Fruit fly (Drosophila melanogaster) whole organism, embryonic: Measurements from ENCODE around the gene udt.

Experiments used
- Atf3 ChIP-seq: fragments of 200-800 bp; sonication (Bioruptor generic); optimal IDR thresholded peaks from 3 replicates; lab custom pipeline; 2016; ENCODE audit warnings: missing biosample characterization, missing genetic modification characterization
- BEAF-32 ChIP-seq: fragments of 200-800 bp; sonication (Bioruptor generic); optimal IDR thresholded peaks from 3 replicates; lab custom pipeline; 2017; ENCODE audit warnings: missing biosample characterization, missing genetic modification characterization, mild to moderate bottlenecking, moderate library complexity, missing genetic modification reagents
- CG10267 ChIP-seq: fragments of 200-800 bp; sonication (Bioruptor generic); optimal IDR thresholded peaks from 2 replicates; lab custom pipeline; 2018; ENCODE audit warnings: missing biosample characterization, mild to moderate bottlenecking, missing genetic modification characterization, moderate library complexity
- CG11247 ChIP-seq: fragments of 200-800 bp; sonication (Bioruptor generic); IDR thresholded peaks from 2 replicates; pipeline ENCODE4 v1.3.6; 2022; ENCODE audit warnings: missing biosample characterization, missing genetic modification characterization
- CG13296 ChIP-seq: fragments of 200-800 bp; sonication (Bioruptor generic); optimal IDR thresholded peaks from 3 replicates; lab custom pipeline; 2018; ENCODE audit warnings: missing biosample characterization, mild to moderate bottlenecking, missing genetic modification characterization
- CG14710 ChIP-seq: fragments of 200-800 bp; sonication (Bioruptor generic); optimal IDR thresholded peaks from 3 replicates; lab custom pipeline; 2019; ENCODE audit warnings: missing biosample characterization, mild to moderate bottlenecking, missing genetic modification characterization, moderate library complexity
- CG15601 ChIP-seq: fragments of 200-800 bp; sonication (Bioruptor generic); optimal IDR thresholded peaks from 3 replicates; lab custom pipeline; 2019; ENCODE audit warnings: missing biosample characterization, mild to moderate bottlenecking, missing genetic modification characterization, moderate library complexity
- CG1647 ChIP-seq: fragments of 200-800 bp; sonication (Bioruptor generic); optimal IDR thresholded peaks from 3 replicates; lab custom pipeline; 2016; ENCODE audit warnings: missing biosample characterization, missing genetic modification characterization
- CG16815 ChIP-seq: fragments of 200-800 bp; sonication (Bioruptor generic); optimal IDR thresholded peaks from 3 replicates; lab custom pipeline; 2017; ENCODE audit warnings: missing biosample characterization, mild to moderate bottlenecking, missing genetic modification characterization
- CG17328 ChIP-seq: fragments of 200-800 bp; sonication (Bioruptor generic); IDR thresholded peaks from 2 replicates; pipeline ENCODE4 v1.3.6; 2022; ENCODE audit warnings: missing biosample characterization, missing genetic modification characterization
- CG17612 ChIP-seq: fragments of 200-800 bp; sonication (Bioruptor generic); IDR thresholded peaks from 2 replicates; pipeline ENCODE4 v1.3.6; 2022; ENCODE audit warnings: missing biosample characterization, missing genetic modification characterization
- CG2116 ChIP-seq: fragments of 200-800 bp; sonication (Bioruptor generic); optimal IDR thresholded peaks from 3 replicates; lab custom pipeline; 2018; ENCODE audit warnings: missing biosample characterization, mild to moderate bottlenecking, missing genetic modification characterization
- CG2120 ChIP-seq: fragments of 200-800 bp; sonication (Bioruptor generic); optimal IDR thresholded peaks from 3 replicates; lab custom pipeline; 2016; ENCODE audit warnings: missing biosample characterization, missing genetic modification characterization
- CG2889 ChIP-seq: fragments of 200-800 bp; sonication (Bioruptor generic); IDR thresholded peaks from 3 replicates; pipeline ENCODE4 v1.3.6; 2022; ENCODE audit warnings: missing biosample characterization, missing genetic modification characterization
- CG32532 ChIP-seq: fragments of 200-800 bp; sonication (Bioruptor generic); IDR thresholded peaks from 2 replicates; pipeline ENCODE4 v1.3.6; 2022; ENCODE audit warnings: missing biosample characterization, missing genetic modification characterization
- CG4617 ChIP-seq: fragments of 200-800 bp; sonication (Bioruptor generic); optimal IDR thresholded peaks from 3 replicates; lab custom pipeline; 2016; ENCODE audit warnings: missing biosample characterization, missing genetic modification characterization, borderline replicate concordance
- CG7357 ChIP-seq: fragments of 200-800 bp; sonication (Bioruptor generic); IDR thresholded peaks from 3 replicates; pipeline ENCODE4 v1.3.6; 2022; ENCODE audit warnings: missing biosample characterization, missing genetic modification characterization
- CG7556 ChIP-seq: fragments of 200-800 bp; sonication (Bioruptor generic); optimal IDR thresholded peaks from 2 replicates; lab custom pipeline; 2017; ENCODE audit warnings: missing biosample characterization, mild to moderate bottlenecking, missing genetic modification characterization
- CG9609 ChIP-seq: fragments of 200-800 bp; sonication (Bioruptor generic); optimal IDR thresholded peaks from 3 replicates; lab custom pipeline; 2016; ENCODE audit warnings: missing biosample characterization, missing genetic modification characterization
- CG9876 ChIP-seq: fragments of 200-800 bp; sonication (Bioruptor generic); optimal IDR thresholded peaks from 2 replicates; lab custom pipeline; 2016; ENCODE audit warnings: missing biosample characterization, missing genetic modification characterization
- Chrac-16 ChIP-seq: fragments of 200-800 bp; sonication (Bioruptor generic); optimal IDR thresholded peaks from 3 replicates; lab custom pipeline; 2016; ENCODE audit warnings: missing biosample characterization, missing genetic modification characterization
- CkIIα-i1 ChIP-seq: fragments of 200-800 bp; sonication (Bioruptor generic); IDR thresholded peaks from 2 replicates; pipeline ENCODE4 v1.3.6; 2022; ENCODE audit warnings: missing biosample characterization, missing genetic modification characterization
- Dbx ChIP-seq: fragments of 200-800 bp; sonication (Bioruptor generic); IDR thresholded peaks from 3 replicates; pipeline ENCODE4 v1.3.6; 2022; ENCODE audit warnings: missing biosample characterization, missing genetic modification characterization
- Dek ChIP-seq: fragments of 200-800 bp; sonication (Bioruptor generic); optimal IDR thresholded peaks from 3 replicates; lab custom pipeline; 2019; ENCODE audit warnings: missing biosample characterization, mild to moderate bottlenecking, missing genetic modification characterization, moderate library complexity
- Fer3 ChIP-seq: fragments of 200-800 bp; sonication (Bioruptor generic); optimal IDR thresholded peaks from 2 replicates; lab custom pipeline; 2018; ENCODE audit warnings: missing biosample characterization, mild to moderate bottlenecking, missing genetic modification characterization, moderate library complexity
- H15 ChIP-seq: fragments of 200-800 bp; sonication (Bioruptor generic); IDR thresholded peaks from 3 replicates; pipeline ENCODE4 v1.3.6; 2022; ENCODE audit warnings: missing biosample characterization, missing genetic modification characterization
- Hand ChIP-seq: fragments of 200-800 bp; sonication (Bioruptor generic); optimal IDR thresholded peaks from 2 replicates; lab custom pipeline; 2017; ENCODE audit warnings: mild to moderate bottlenecking, missing biosample characterization, missing genetic modification reagents, missing genetic modification characterization
- Hr39 ChIP-seq: fragments of >200 bp; optimal IDR thresholded peaks from 2 replicates; lab custom pipeline; 2017
- Kr ChIP-seq: fragments of 200-800 bp; sonication (Bioruptor generic); optimal IDR thresholded peaks from 2 replicates; lab custom pipeline; 2017; ENCODE audit warnings: missing biosample characterization, mild to moderate bottlenecking, missing genetic modification characterization
- MBD-R2 ChIP-seq: fragments of 200-800 bp; sonication (Bioruptor generic); IDR thresholded peaks from 2 replicates; pipeline ENCODE4 v1.3.6; 2022; ENCODE audit warnings: missing biosample characterization, missing genetic modification characterization
- Mad ChIP-seq: fragments of 200-800 bp; sonication (Bioruptor generic); optimal IDR thresholded peaks from 2 replicates; lab custom pipeline; 2016; ENCODE audit warnings: missing biosample characterization, missing genetic modification characterization
- Meics ChIP-seq: fragments of 200-800 bp; sonication (Bioruptor generic); optimal IDR thresholded peaks from 2 replicates; lab custom pipeline; 2017; ENCODE audit warnings: missing biosample characterization, mild to moderate bottlenecking, missing genetic modification characterization
- Optix ChIP-seq: fragments of 200-800 bp; sonication (Bioruptor generic); IDR thresholded peaks from 3 replicates; pipeline ENCODE4 v1.3.6; 2022; ENCODE audit warnings: missing biosample characterization, missing genetic modification characterization
- Side ChIP-seq: fragments of 200-800 bp; sonication (Bioruptor generic); optimal IDR thresholded peaks from 2 replicates; lab custom pipeline; 2016; ENCODE audit warnings: missing biosample characterization, missing genetic modification characterization
- cas ChIP-seq: fragments of 200-800 bp; sonication (Bioruptor generic); IDR thresholded peaks from 2 replicates; pipeline ENCODE4 v1.3.6; 2022; ENCODE audit warnings: missing biosample characterization, missing genetic modification characterization
- chm ChIP-seq: fragments of 200-800 bp; sonication (Bioruptor generic); IDR thresholded peaks from 2 replicates; pipeline ENCODE4 v1.3.6; 2022; ENCODE audit warnings: missing biosample characterization, missing genetic modification characterization
- fd96Cb ChIP-seq: fragments of 200-800 bp; sonication (Bioruptor generic); optimal IDR thresholded peaks from 2 replicates; lab custom pipeline; 2018; ENCODE audit warnings: missing biosample characterization, mild to moderate bottlenecking, missing genetic modification characterization, moderate library complexity
- hb ChIP-seq: fragments of 200-800 bp; sonication (Bioruptor generic); IDR thresholded peaks from 3 replicates; pipeline ENCODE4 v1.3.6; 2022; ENCODE audit warnings: missing biosample characterization, missing genetic modification characterization; ENCODE audit not compliant: partially characterized antibody
- ind ChIP-seq: fragments of 200-800 bp; sonication (Bioruptor generic); optimal IDR thresholded peaks from 3 replicates; lab custom pipeline; 2016; ENCODE audit warnings: missing biosample characterization, missing genetic modification characterization
- jigr1 ChIP-seq: fragments of 200-800 bp; sonication (Bioruptor generic); IDR thresholded peaks from 3 replicates; pipeline ENCODE4 v1.3.6; 2022; ENCODE audit warnings: missing biosample characterization, missing genetic modification characterization
- kni ChIP-seq: fragments of 200-800 bp; sonication (Bioruptor generic); optimal IDR thresholded peaks from 3 replicates; lab custom pipeline; 2017; ENCODE audit warnings: mild to moderate bottlenecking, missing biosample characterization, missing genetic modification reagents, missing genetic modification characterization
- lbe ChIP-seq: fragments of 200-800 bp; sonication (Bioruptor generic); optimal IDR thresholded peaks from 2 replicates; lab custom pipeline; 2016; ENCODE audit warnings: missing biosample characterization, mild to moderate bottlenecking, missing genetic modification characterization
- lilli ChIP-seq: fragments of 200-800 bp; sonication (Bioruptor generic); optimal IDR thresholded peaks from 3 replicates; lab custom pipeline; 2016; ENCODE audit warnings: missing biosample characterization, missing genetic modification characterization
- onecut ChIP-seq: fragments of 200-800 bp; sonication (Bioruptor generic); IDR thresholded peaks from 2 replicates; pipeline ENCODE4 v1.3.6; 2022; ENCODE audit warnings: missing biosample characterization, missing genetic modification characterization
- otp ChIP-seq: fragments of 200-800 bp; sonication (Bioruptor generic); IDR thresholded peaks from 3 replicates; pipeline ENCODE4, ENCODE4 v1.3.6; 2022; ENCODE audit warnings: missing biosample characterization, missing genetic modification characterization
- pita ChIP-seq: fragments of 200-800 bp; sonication (Bioruptor generic); optimal IDR thresholded peaks from 2 replicates; lab custom pipeline; 2017; ENCODE audit warnings: missing biosample characterization, mild to moderate bottlenecking, missing genetic modification characterization
- pzg ChIP-seq: fragments of 200-800 bp; sonication (Bioruptor generic); optimal IDR thresholded peaks from 3 replicates; lab custom pipeline; 2018; ENCODE audit warnings: missing biosample characterization, mild to moderate bottlenecking, missing genetic modification characterization, moderate library complexity
- stwl ChIP-seq: fragments of 200-800 bp; sonication (Bioruptor generic); optimal IDR thresholded peaks from 3 replicates; lab custom pipeline; 2018; ENCODE audit warnings: missing biosample characterization, mild to moderate bottlenecking, missing genetic modification characterization, moderate library complexity
- tll ChIP-seq, 2 experiments: fragments of 200-800 bp in 1 of 2; fragments of >200 bp in 1 of 2; sonication (Bioruptor generic) in 1 of 2; optimal IDR thresholded peaks; 2 replicates each; lab custom pipeline; 2017 to 2019; ENCODE audit warnings: missing biosample characterization in 2 of 2, missing genetic modification characterization in 2 of 2, mild to moderate bottlenecking in 1 of 2, moderate library complexity in 1 of 2
- tup ChIP-seq: fragments of 200-800 bp; sonication (Bioruptor generic); optimal IDR thresholded peaks from 2 replicates; lab custom pipeline; 2016; ENCODE audit warnings: missing biosample characterization, mild to moderate bottlenecking, missing genetic modification characterization, moderate library complexity
- zfh2 ChIP-seq: fragments of 200-800 bp; sonication (Bioruptor generic); optimal IDR thresholded peaks from 2 replicates; lab custom pipeline; 2016; ENCODE audit warnings: missing biosample characterization, missing genetic modification characterization

Gene udt

DNA sequence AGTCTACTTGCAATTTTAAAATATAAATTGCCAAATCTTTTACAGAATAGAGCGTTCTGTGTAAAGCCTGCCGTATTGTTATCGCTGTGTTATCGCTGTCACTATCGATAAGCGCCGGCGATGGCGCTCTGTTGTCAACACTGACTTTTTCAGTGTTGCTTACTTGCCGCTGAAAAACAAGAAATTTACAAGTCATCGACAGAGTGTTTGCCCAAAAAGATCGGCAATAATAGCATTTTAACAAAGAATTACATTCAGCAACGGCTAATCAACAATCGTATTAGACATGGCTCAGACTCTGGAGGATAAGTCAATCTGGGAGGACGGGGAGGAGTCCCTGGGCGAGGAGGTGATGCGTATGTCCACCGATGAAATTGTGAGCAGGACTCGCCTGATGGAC, 10.3 kb downstream of the udt start, which contains the start of the genes RanBP3 and Rpt5 (continued):
- TF ChIP-seq CG7357 (no peak), Kr (GFP tag; lab: Kevin White, UChicago) (no peak), hb (GFP tag; lab: Robert Waterston, UW) (peak; percentile 78), CG7556 (GFP tag; lab: Kevin White, UChicago) (peak; percentile 17), zfh2 (peak; percentile 72), BEAF-32 (GFP tag; lab: Kevin White, UChicago) (peak; percentile 82), otp (no peak), Side (GFP tag; lab: Kevin White, UChicago) (peak; percentile 52), Atf3 (GFP tag; lab: Kevin White, UChicago) (no peak), CG14710 (peak; percentile 82), CG11247 (GFP tag; lab: Robert Waterston, UW) (peak; percentile 65; the same call in 1 of the 2 replicates), pzg (peak; percentile 89), CG15601 (tag; lab: Kevin White, UChicago) (no peak), onecut (peak; percentile 27; the same call in 1 of the 2 replicates), tll (GFP tag; optimal IDR thresholded peaks at IDR 0.05; lab: Kevin White, UChicago) (no peak), CG1647 (GFP tag; lab: Kevin White, UChicago) (peak; percentile 56), MBD-R2 (GFP tag; lab: Robert Waterston, UW) (peak; percentile 95), CG9876 (GFP tag; lab: Kevin White, UChicago) (no peak), Meics (no peak), CG4617 (GFP tag; lab: Kevin White, UChicago) (peak; percentile 96), fd96Cb (no peak), CG2120 (GFP tag; lab: Kevin White, UChicago) (peak; percentile 84), cas (no peak), CkIIα-i1 (GFP tag; lab: Robert Waterston, UW) (no peak), H15 (GFP tag; lab: Robert Waterston, UW) (peak; percentile 6; the same call in 1 of the 3 replicates), jigr1 (no peak), kni (GFP tag; lab: Kevin White, UChicago) (no peak), CG10267 (tag; lab: Kevin White, UChicago) (peak; percentile 98), CG32532 (peak; percentile 60; the same call in 1 of the 2 replicates), Optix (GFP tag; lab: Robert Waterston, UW) (no peak), Hand (GFP tag; lab: Kevin White, UChicago) (no peak), tup (GFP tag; lab: Kevin White, UChicago) (no peak), CG13296 (peak; percentile 49), Dek (no peak), CG17612 (GFP tag; lab: Robert Waterston, UW) (peak; percentile 51; the same call in 1 of the 2 replicates), lilli (peak; percentile 77), CG17328 (GFP tag; lab: Robert Waterston, UW) (no peak), ind (GFP tag; lab: Kevin White, UChicago) (peak; percentile 60), lbe (GFP tag; lab: Kevin White, UChicago) (peak; percentile 78), Fer3 (tag; lab: Kevin White, UChicago) (peak; percentile 48), stwl (tag; lab: Kevin White, UChicago) (peak; percentile 93), chm (GFP tag; lab: Robert Waterston, UW) (peak; percentile 30; the same call in 1 of the 2 replicates), Dbx (GFP tag; lab: Robert Waterston, UW) (peak; percentile 59; the same call in 2 of the 3 replicates), CG2116 (GFP tag; lab: Kevin White, UChicago) (peak; percentile 85), CG9609 (peak; percentile 59), CG2889 (GFP tag; lab: Robert Waterston, UW) (no peak), pita (GFP tag; lab: Kevin White, UChicago) (no peak), Mad (GFP tag; lab: Kevin White, UChicago) (no peak), Chrac-16 (GFP tag; lab: Kevin White, UChicago) (peak; percentile 34), CG16815 (GFP tag; lab: Kevin White, UChicago) (no peak), Hr39 (lab: Kevin White, UChicago) (no peak)
